Fruit fly (Drosophila melanogaster) whole organism, embryonic: ENCODE data around the gene CG5665.

Experiments
- Aef1 ChIP-seq: fragments of 200-800 bp; sonication (Bioruptor generic); IDR thresholded peaks from 3 replicates; pipeline ENCODE4 v1.3.6; 2022; ENCODE audit warnings: missing biosample characterization, missing genetic modification characterization
- Antp ChIP-seq: fragments of 200-800 bp; sonication (Bioruptor generic); optimal IDR thresholded peaks from 3 replicates; lab custom pipeline; 2016; ENCODE audit warnings: missing biosample characterization, missing genetic modification characterization
- BtbVII ChIP-seq: fragments of 200-800 bp; sonication (Bioruptor generic); optimal IDR thresholded peaks from 3 replicates; lab custom pipeline; 2017; ENCODE audit warnings: missing biosample characterization, mild to moderate bottlenecking, missing genetic modification characterization
- CG10147 ChIP-seq: fragments of 200-800 bp; sonication (Bioruptor generic); optimal IDR thresholded peaks from 2 replicates; lab custom pipeline; 2019; ENCODE audit warnings: missing biosample characterization, mild to moderate bottlenecking, missing genetic modification characterization, moderate library complexity
- CG11560 ChIP-seq: fragments of 200-800 bp; sonication (Bioruptor generic); IDR thresholded peaks from 3 replicates; pipeline ENCODE4 v1.3.6; 2022; ENCODE audit warnings: missing biosample characterization, missing genetic modification characterization
- CG1233 ChIP-seq: fragments of 200-800 bp; sonication (Bioruptor generic); optimal IDR thresholded peaks from 4 replicates; lab custom pipeline; 2018; ENCODE audit warnings: missing biosample characterization, mild to moderate bottlenecking, missing genetic modification characterization
- CG12769 ChIP-seq: fragments of 200-800 bp; sonication (Bioruptor generic); optimal IDR thresholded peaks from 2 replicates; lab custom pipeline; 2019; ENCODE audit warnings: missing biosample characterization, mild to moderate bottlenecking, missing genetic modification characterization, moderate library complexity
- CG12942 ChIP-seq: fragments of 200-800 bp; sonication (Bioruptor generic); optimal IDR thresholded peaks from 3 replicates; lab custom pipeline; 2016; ENCODE audit warnings: missing biosample characterization, missing genetic modification characterization
- CG13894 ChIP-seq: fragments of 200-800 bp; sonication (Bioruptor generic); optimal IDR thresholded peaks from 3 replicates; lab custom pipeline; 2018; ENCODE audit warnings: missing biosample characterization, mild to moderate bottlenecking, missing genetic modification characterization, moderate library complexity
- CG15073 ChIP-seq: fragments of 200-800 bp; sonication (Bioruptor generic); optimal IDR thresholded peaks from 2 replicates; lab custom pipeline; 2016; ENCODE audit warnings: missing biosample characterization, missing genetic modification characterization
- CG1602 ChIP-seq: fragments of 200-800 bp; sonication (Bioruptor generic); optimal IDR thresholded peaks from 3 replicates; lab custom pipeline; 2016; ENCODE audit warnings: missing biosample characterization, missing genetic modification characterization
- CG1832 ChIP-seq: fragments of 200-800 bp; sonication (Bioruptor generic); optimal IDR thresholded peaks from 2 replicates; lab custom pipeline; 2017; ENCODE audit warnings: missing biosample characterization, mild to moderate bottlenecking, missing genetic modification characterization, inconsistent platforms
- CG18764 ChIP-seq: fragments of 200-800 bp; sonication (Bioruptor generic); optimal IDR thresholded peaks from 3 replicates; lab custom pipeline; 2016; ENCODE audit warnings: missing biosample characterization, missing genetic modification characterization
- CG30431 ChIP-seq: fragments of 200-800 bp; sonication (Bioruptor generic); optimal IDR thresholded peaks from 2 replicates; lab custom pipeline; 2017; ENCODE audit warnings: missing biosample characterization, missing genetic modification characterization
- CG31388 ChIP-seq: fragments of 200-800 bp; sonication (Bioruptor generic); optimal IDR thresholded peaks from 2 replicates; lab custom pipeline; 2016; ENCODE audit warnings: missing biosample characterization, missing genetic modification characterization
- CG3163 ChIP-seq: fragments of 200-800 bp; sonication (Bioruptor generic); optimal IDR thresholded peaks from 3 replicates; lab custom pipeline; 2016; ENCODE audit warnings: missing biosample characterization, missing genetic modification characterization
- CG4424 ChIP-seq: fragments of 200-800 bp; sonication (Bioruptor generic); optimal IDR thresholded peaks from 3 replicates; lab custom pipeline; 2016; ENCODE audit warnings: missing biosample characterization, missing genetic modification characterization
- CG4707 ChIP-seq: fragments of 200-800 bp; sonication (Bioruptor generic); optimal IDR thresholded peaks from 2 replicates; lab custom pipeline; 2018; ENCODE audit warnings: missing biosample characterization, mild to moderate bottlenecking, missing genetic modification characterization, moderate library complexity
- CG4730 ChIP-seq: fragments of 200-800 bp; sonication (Bioruptor generic); IDR thresholded peaks from 2 replicates; pipeline ENCODE4 v1.3.6; 2022; ENCODE audit warnings: missing biosample characterization, missing genetic modification characterization
- CG6813 ChIP-seq: fragments of 200-800 bp; sonication (Bioruptor generic); optimal IDR thresholded peaks from 2 replicates; lab custom pipeline; 2017; ENCODE audit warnings: missing biosample characterization, missing genetic modification characterization, mild to moderate bottlenecking, moderate library complexity, missing genetic modification reagents
- CG7745 ChIP-seq: fragments of 200-800 bp; sonication (Bioruptor generic); optimal IDR thresholded peaks from 2 replicates; lab custom pipeline; 2018; ENCODE audit warnings: missing biosample characterization, mild to moderate bottlenecking, missing genetic modification characterization, moderate library complexity
- CG7987 ChIP-seq: fragments of 200-800 bp; sonication (Bioruptor generic); optimal IDR thresholded peaks from 2 replicates; lab custom pipeline; 2018; ENCODE audit warnings: missing biosample characterization, mild to moderate bottlenecking, missing genetic modification characterization, moderate library complexity
- CG8388 ChIP-seq: fragments of 200-800 bp; sonication (Bioruptor generic); optimal IDR thresholded peaks from 2 replicates; lab custom pipeline; 2019; ENCODE audit warnings: missing biosample characterization, mild to moderate bottlenecking, missing genetic modification characterization, moderate library complexity
- CG9797 ChIP-seq: fragments of 200-800 bp; sonication (Bioruptor generic); optimal IDR thresholded peaks from 3 replicates; lab custom pipeline; 2018; ENCODE audit warnings: missing biosample characterization, mild to moderate bottlenecking, missing genetic modification characterization
- Dbx ChIP-seq: fragments of 200-800 bp; sonication (Bioruptor generic); IDR thresholded peaks from 3 replicates; pipeline ENCODE4 v1.3.6; 2022; ENCODE audit warnings: missing biosample characterization, missing genetic modification characterization
- Drgx ChIP-seq: fragments of 200-800 bp; sonication (Bioruptor generic); IDR thresholded peaks from 2 replicates; pipeline ENCODE4 v1.3.6; 2022; ENCODE audit warnings: missing biosample characterization, missing genetic modification characterization
- GATAe ChIP-seq: fragments of 200-800 bp; sonication (Bioruptor generic); conservative IDR thresholded peaks from 2 replicates; pipeline ENCODE4 v1.3.6; 2022; ENCODE audit warnings: missing biosample characterization, missing genetic modification characterization
- HLHmδ ChIP-seq: fragments of 200-800 bp; sonication (Bioruptor generic); optimal IDR thresholded peaks from 2 replicates; lab custom pipeline; 2018; ENCODE audit warnings: missing biosample characterization, mild to moderate bottlenecking, missing genetic modification characterization, moderate library complexity
- MTF-1 ChIP-seq: fragments of 200-800 bp; sonication (Bioruptor generic); optimal IDR thresholded peaks from 2 replicates; lab custom pipeline; 2018; ENCODE audit warnings: missing biosample characterization, mild to moderate bottlenecking, missing genetic modification characterization, borderline replicate concordance
- Mrtf ChIP-seq: fragments of 200-800 bp; sonication (Bioruptor generic); IDR thresholded peaks from 3 replicates; pipeline ENCODE4 v1.3.6; 2022; ENCODE audit warnings: missing biosample characterization, missing genetic modification characterization
- NFAT ChIP-seq: fragments of 200-800 bp; sonication (Bioruptor generic); IDR thresholded peaks from 2 replicates; pipeline ENCODE4 v1.3.6; 2022; ENCODE audit warnings: missing biosample characterization, missing genetic modification characterization
- Pdp1 ChIP-seq, 2 experiments: fragments of 200-800 bp; sonication (Bioruptor generic); optimal IDR thresholded peaks; 3 replicates each; lab custom pipeline; 2016; ENCODE audit warnings: missing biosample characterization in 2 of 2, missing genetic modification characterization in 2 of 2, mild to moderate bottlenecking in 1 of 2, moderate library complexity in 1 of 2
- Trl ChIP-seq, 3 experiments: fragments of >200 bp in 2 of 3; fragments of 200-800 bp in 1 of 3; sonication (Bioruptor generic) in 1 of 3; optimal IDR thresholded peaks; 2 replicates in 1 of 3; 3 replicates in 2 of 3; lab custom pipeline; 2016 to 2017; ENCODE audit warnings: missing biosample characterization in 1 of 3, missing genetic modification characterization in 1 of 3
- Xrp1 ChIP-seq: fragments of 200-800 bp; sonication (Bioruptor generic); IDR thresholded peaks from 2 replicates; pipeline ENCODE4 v1.3.6; 2022; ENCODE audit warnings: missing biosample characterization, missing genetic modification characterization
- amos ChIP-seq: fragments of 200-800 bp; sonication (Bioruptor generic); IDR thresholded peaks from 2 replicates; pipeline ENCODE4 v1.3.6; 2022; ENCODE audit warnings: missing biosample characterization, missing genetic modification characterization; ENCODE audit not compliant: partially characterized antibody
- ash1 ChIP-seq: fragments of 200-800 bp; sonication (Bioruptor generic); optimal IDR thresholded peaks from 2 replicates; lab custom pipeline; 2018; ENCODE audit warnings: missing biosample characterization, mild to moderate bottlenecking, missing genetic modification characterization
- az2 ChIP-seq: fragments of 200-800 bp; sonication (Bioruptor generic); optimal IDR thresholded peaks from 3 replicates; lab custom pipeline; 2016; ENCODE audit warnings: missing biosample characterization, missing genetic modification characterization
- ftz-f1 ChIP-seq: fragments of 200-800 bp; sonication (Bioruptor generic); optimal IDR thresholded peaks from 2 replicates; lab custom pipeline; 2016; ENCODE audit warnings: missing biosample characterization, missing genetic modification characterization
- gce ChIP-seq: fragments of 200-800 bp; sonication (Bioruptor generic); IDR thresholded peaks from 3 replicates; pipeline ENCODE4 v1.3.6; 2022; ENCODE audit warnings: missing biosample characterization, missing genetic modification characterization
- grau ChIP-seq: fragments of 200-800 bp; optimal IDR thresholded peaks from 3 replicates; lab custom pipeline; 2019; ENCODE audit warnings: missing biosample characterization, mild to moderate bottlenecking, missing genetic modification characterization, moderate library complexity
- hth ChIP-seq: fragments of >200 bp; optimal IDR thresholded peaks from 2 replicates; lab custom pipeline; 2017; ENCODE audit warnings: inconsistent platforms
- ken ChIP-seq: fragments of 200-800 bp; sonication (Bioruptor generic); IDR thresholded peaks from 3 replicates; pipeline ENCODE4 v1.3.6; 2022; ENCODE audit warnings: missing biosample characterization, missing genetic modification characterization
- lab ChIP-seq: fragments of 200-800 bp; sonication (Bioruptor generic); optimal IDR thresholded peaks from 3 replicates; lab custom pipeline; 2017; ENCODE audit warnings: missing biosample characterization, missing genetic modification characterization, mild to moderate bottlenecking, moderate library complexity, missing genetic modification reagents
- maf-S ChIP-seq: fragments of 200-800 bp; sonication (Bioruptor generic); optimal IDR thresholded peaks from 2 replicates; lab custom pipeline; 2016; ENCODE audit warnings: missing biosample characterization, missing genetic modification characterization
- mld ChIP-seq: fragments of 200-800 bp; sonication (Bioruptor generic); IDR thresholded peaks from 3 replicates; pipeline ENCODE4 v1.3.6; 2022; ENCODE audit warnings: missing biosample characterization, missing genetic modification characterization; ENCODE audit not compliant: partially characterized antibody
- psq ChIP-seq: fragments of 200-800 bp; sonication (Bioruptor generic); optimal IDR thresholded peaks from 2 replicates; lab custom pipeline; 2017; ENCODE audit warnings: missing biosample characterization, missing genetic modification characterization
- pzg ChIP-seq: fragments of 200-800 bp; sonication (Bioruptor generic); optimal IDR thresholded peaks from 3 replicates; lab custom pipeline; 2018; ENCODE audit warnings: missing biosample characterization, mild to moderate bottlenecking, missing genetic modification characterization, moderate library complexity
- repo ChIP-seq: fragments of 200-800 bp; sonication (Bioruptor generic); optimal IDR thresholded peaks from 2 replicates; lab custom pipeline; 2016; ENCODE audit warnings: missing biosample characterization, missing genetic modification characterization
- sd ChIP-seq: fragments of 200-800 bp; sonication (Bioruptor generic); optimal IDR thresholded peaks from 3 replicates; lab custom pipeline; 2018; ENCODE audit warnings: missing biosample characterization, mild to moderate bottlenecking, missing genetic modification characterization, moderate library complexity
- zfh2 ChIP-seq: fragments of 200-800 bp; sonication (Bioruptor generic); optimal IDR thresholded peaks from 2 replicates; lab custom pipeline; 2016; ENCODE audit warnings: missing biosample characterization, missing genetic modification characterization

CG5665 gene

DNA sequence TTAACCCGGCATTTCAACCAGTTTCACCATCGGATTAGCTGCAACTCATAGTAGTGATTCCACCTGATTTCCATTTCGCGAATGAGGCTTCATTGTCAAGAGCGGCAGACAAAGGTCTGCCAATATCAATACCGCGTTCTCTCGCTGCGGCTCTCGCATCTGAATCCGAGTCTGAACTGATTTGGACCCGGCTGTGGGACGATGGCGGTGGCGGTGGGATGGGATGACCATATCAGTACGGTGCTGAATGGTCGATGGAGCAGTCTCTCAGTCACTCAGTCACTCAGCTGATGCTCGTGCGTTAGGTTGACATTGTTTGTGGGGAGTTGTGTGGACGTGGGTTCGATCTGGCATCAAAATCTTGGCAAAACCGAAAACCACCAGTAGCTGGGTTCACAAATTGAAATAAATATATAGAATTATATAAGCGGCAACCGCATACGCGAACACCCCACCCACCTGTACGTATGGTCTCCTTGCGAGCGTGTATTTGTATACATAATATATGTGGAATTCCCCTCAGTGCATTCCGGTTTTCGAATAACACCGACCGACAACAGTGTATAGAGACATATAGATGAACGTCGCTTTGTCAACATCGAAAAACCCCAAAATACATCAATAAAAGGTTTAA, 41.2 kb upstream of the CG5665 start, which contains the start of gene Spn77Ba (continued):
- TF ChIP-seq CG12942 (GFP tag; lab: Kevin White, UChicago) (no peak), ken (GFP tag; lab: Robert Waterston, UW) (no peak), ash1 (no peak), BtbVII (GFP tag; lab: Kevin White, UChicago) (peak; percentile 24), psq (GFP tag; lab: Kevin White, UChicago) (no peak), CG31388 (GFP tag; lab: Kevin White, UChicago) (no peak), CG4730 (GFP tag; lab: Robert Waterston, UW) (no peak), Aef1 (GFP tag; lab: Robert Waterston, UW) (no peak), CG1602 (GFP tag; lab: Kevin White, UChicago) (no peak), mld (GFP tag; lab: Robert Waterston, UW) (no peak), Antp (GFP tag; lab: Kevin White, UChicago) (no peak), lab (GFP tag; lab: Kevin White, UChicago) (peak; percentile 22), CG12769 (tag; lab: Kevin White, UChicago) (peak; percentile 35), Trl (optimal IDR thresholded peaks at IDR 0.05; lab: Kevin White, UChicago) (peak in 1 of 2 experiments; percentile 33), Trl (GFP tag; optimal IDR thresholded peaks at IDR 0.05; lab: Kevin White, UChicago) (no peak), CG4707 (GFP tag; lab: Kevin White, UChicago) (no peak), hth (lab: Kevin White, UChicago) (no peak), CG1832 (GFP tag; lab: Kevin White, UChicago) (no peak), CG10147 (GFP tag; lab: Kevin White, UChicago) (no peak), gce (GFP tag; lab: Robert Waterston, UW) (no peak; the same call in 2 of the 3 replicates), CG3163 (GFP tag; lab: Kevin White, UChicago) (no peak), Pdp1 (GFP tag; optimal IDR thresholded peaks at IDR 0.05; lab: Kevin White, UChicago) (peak in 1 of 2 experiments; percentile 50), ftz-f1 (GFP tag; lab: Kevin White, UChicago) (no peak), GATAe (GFP tag; lab: Robert Waterston, UW) (no peak), HLHmδ (GFP tag; lab: Kevin White, UChicago) (no peak), grau (tag; lab: Kevin White, UChicago) (no peak), CG4424 (GFP tag; lab: Kevin White, UChicago) (no peak), CG7987 (GFP tag; lab: Kevin White, UChicago) (no peak), az2 (GFP tag; lab: Kevin White, UChicago) (no peak), CG1233 (GFP tag; lab: Kevin White, UChicago) (no peak), NFAT (GFP tag; lab: Robert Waterston, UW) (0 out of 2 replicates have a peak, but pooled peaks have one; percentile 13), Drgx (GFP tag; lab: Robert Waterston, UW) (peak; percentile 53), CG13894 (tag; lab: Kevin White, UChicago) (peak; percentile 9), Xrp1 (GFP tag; lab: Robert Waterston, UW) (no peak), CG11560 (tag; lab: Robert Waterston, UW) (no peak), zfh2 (GFP tag; lab: Kevin White, UChicago) (no peak), sd (peak; percentile 46), pzg (GFP tag; lab: Kevin White, UChicago) (no peak), repo (GFP tag; lab: Kevin White, UChicago) (no peak), MTF-1 (GFP tag; lab: Kevin White, UChicago) (no peak), Mrtf (GFP tag; lab: Robert Waterston, UW) (no peak), CG6813 (GFP tag; lab: Kevin White, UChicago) (no peak), CG30431 (no peak), CG7745 (no peak), maf-S (GFP tag; lab: Kevin White, UChicago) (no peak), CG15073 (no peak), CG8388 (GFP tag; lab: Kevin White, UChicago) (no peak), Dbx (GFP tag; lab: Robert Waterston, UW) (no peak), CG9797 (GFP tag; lab: Kevin White, UChicago) (no peak), CG18764 (GFP tag; lab: Kevin White, UChicago) (no peak), amos (GFP tag; lab: Robert Waterston, UW) (no peak)
